Fruit fly (Drosophila melanogaster) whole organism, pupa: Measurements from ENCODE around the gene Vps45.

Source experiments
- CG12605 ChIP-seq: fragments of 200-800 bp; sonication (Bioruptor generic); IDR thresholded peaks from 2 replicates; pipeline ENCODE4 v1.3.6; 2022; ENCODE audit warnings: missing biosample characterization, missing genetic modification characterization
- CG13204 ChIP-seq: fragments of 200-800 bp; sonication (Bioruptor generic); optimal IDR thresholded peaks from 2 replicates; lab custom pipeline; 2018; ENCODE audit warnings: missing biosample characterization, mild to moderate bottlenecking, missing genetic modification characterization, moderate library complexity
- CG32121 ChIP-seq: fragments of 200-800 bp; sonication (Bioruptor generic); IDR thresholded peaks from 2 replicates; pipeline ENCODE4 v1.3.6; 2022; ENCODE audit warnings: missing biosample characterization, missing genetic modification characterization
- CG34367 ChIP-seq: fragments of 200-800 bp; sonication (Bioruptor generic); optimal IDR thresholded peaks from 2 replicates; lab custom pipeline; 2018; ENCODE audit warnings: missing biosample characterization, mild to moderate bottlenecking, missing genetic modification characterization
- CG8159 ChIP-seq: fragments of 200-800 bp; sonication (Bioruptor generic); optimal IDR thresholded peaks from 3 replicates; lab custom pipeline; 2018; ENCODE audit warnings: missing biosample characterization, mild to moderate bottlenecking, missing genetic modification characterization, moderate library complexity
- CG9948 ChIP-seq: fragments of 200-800 bp; sonication (Bioruptor generic); optimal IDR thresholded peaks from 2 replicates; lab custom pipeline; 2018; ENCODE audit warnings: missing biosample characterization, mild to moderate bottlenecking, missing genetic modification characterization, moderate library complexity
- EcR ChIP-seq: fragments of 200-800 bp; sonication (Bioruptor generic); optimal IDR thresholded peaks from 3 replicates; lab custom pipeline; 2019; ENCODE audit warnings: missing biosample characterization, missing genetic modification characterization, mild to moderate bottlenecking, moderate library complexity, missing genetic modification reagents
- Snoo ChIP-seq: fragments of 200-800 bp; sonication (Bioruptor generic); optimal IDR thresholded peaks from 3 replicates; lab custom pipeline; 2017; ENCODE audit warnings: missing biosample characterization, mild to moderate bottlenecking, missing genetic modification characterization, inconsistent platforms

DNA sequence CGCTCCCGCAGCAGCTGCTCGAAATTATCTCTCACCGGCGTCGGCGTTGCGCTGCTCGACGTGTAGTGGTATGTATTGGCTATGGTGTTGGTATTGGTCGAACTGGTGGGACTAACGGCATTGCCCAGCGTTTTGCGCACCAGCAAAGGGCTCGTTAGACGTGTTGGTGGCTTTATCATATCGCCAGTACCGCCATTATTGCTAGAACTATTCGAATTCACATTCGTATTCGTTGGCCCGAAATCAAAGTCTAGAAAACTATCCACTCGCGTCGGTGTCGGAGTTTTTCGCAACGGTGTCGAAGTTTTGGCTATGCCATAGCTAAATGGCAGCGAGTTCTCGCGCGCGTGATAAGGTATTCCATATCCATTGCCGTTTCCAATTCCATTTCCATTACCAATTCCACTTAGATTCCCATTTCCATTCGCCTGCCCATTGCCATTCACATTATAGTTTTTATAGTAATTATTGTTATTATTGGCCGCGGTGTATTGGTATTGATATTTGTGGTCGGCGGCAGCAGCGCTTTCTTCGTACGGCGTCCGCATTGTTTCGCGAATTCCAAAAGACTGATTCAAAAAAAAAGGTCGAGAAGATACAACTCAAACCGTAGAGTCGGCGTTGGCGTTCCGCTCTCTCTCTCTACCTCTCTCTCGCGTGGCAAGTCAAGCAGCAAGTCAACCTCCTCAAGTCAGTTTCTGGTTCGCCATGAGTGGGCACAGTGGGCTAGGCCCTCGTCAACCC, 31.1 kb upstream of the Vps45 start, which contains the start of gene by:
- TF ChIP-seq EcR (GFP tag; lab: Kevin White, UChicago) (no peak), CG9948 (tag; lab: Kevin White, UChicago) (no peak), CG34367 (tag; lab: Kevin White, UChicago) (no peak), CG12605 (no peak; the same call in 1 of the 2 replicates), CG32121 (no peak), Snoo (tag; lab: Kevin White, UChicago) (no peak), CG8159 (tag; lab: Kevin White, UChicago) (no peak), CG13204 (GFP tag; lab: Kevin White, UChicago) (no peak)
